Worm (Caenorhabditis elegans): ENCODE results near the gene F14F8.14.
A peak's percentile ranks its signal among the peaks of the same experiment; 100 is the strongest.

Gene F14F8.14

DNA sequence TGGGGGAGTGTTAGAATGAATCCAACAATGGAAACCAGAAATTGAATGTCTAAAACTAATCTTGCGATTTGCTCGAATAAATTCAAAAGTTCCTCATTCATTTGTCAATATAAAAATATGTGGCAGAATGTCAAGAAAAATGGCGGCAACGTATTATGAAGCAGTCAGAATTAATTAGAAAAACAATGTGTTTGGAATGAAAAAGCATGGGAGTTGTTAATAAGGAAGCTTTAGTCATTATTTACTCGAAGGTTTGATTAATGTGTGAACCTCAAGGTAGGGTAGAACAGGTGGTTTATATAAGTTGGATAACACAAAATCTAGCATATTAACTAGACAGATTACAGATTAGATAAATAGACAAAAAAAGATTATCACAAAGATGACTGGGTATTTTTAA, 28.3 kb downstream of the F14F8.14 start, which contains the start of gene srw-76:
srw-76 (minus strand) TSS at position 101 of the 400 bp plus-strand sequence.
- TF ChIP-seq pqm-1 (tag; optimal IDR thresholded peaks at IDR 0.05) (no peak), rbr-2 (tag; optimal IDR thresholded peaks at IDR 0.05) (no peak), ctbp-1 (GFP tag; IDR thresholded peaks at IDR 0.05) (no peak), nhr-111 (GFP tag; optimal IDR thresholded peaks at IDR 0.05) (no peak), Y105C5A.15 (GFP tag; IDR thresholded peaks at IDR 0.05) (no peak), nhr-77 (tag; optimal IDR thresholded peaks at IDR 0.05) (no peak), daf-12 (tag; optimal IDR thresholded peaks at IDR 0.05) (no peak), sdz-12 (GFP tag; optimal IDR thresholded peaks at IDR 0.05) (no peak), gei-8 (GFP tag; optimal IDR thresholded peaks at IDR 0.05) (no peak), daf-19 (GFP tag; conservative IDR thresholded peaks at IDR 0.05) (no peak), dmd-9 (GFP tag; IDR thresholded peaks at IDR 0.05) (no peak), mes-2 (tag; optimal IDR thresholded peaks at IDR 0.05; ENCODE audit: poor library complexity, severe bottlenecking) (no peak), mxl-2 (GFP tag; conservative IDR thresholded peaks at IDR 0.05) (no peak), hlh-30 (tag; optimal IDR thresholded peaks at IDR 0.05; ENCODE audit: insufficient read depth) (no peak), nhr-48 (tag; optimal IDR thresholded peaks at IDR 0.05) (no peak), tra-1 (GFP tag; IDR thresholded peaks at IDR 0.05) (no peak), ztf-7 (tag; optimal IDR thresholded peaks at IDR 0.05) (no peak), nhr-41 (GFP tag; IDR thresholded peaks at IDR 0.05) (no peak), F10B5.3 (tag; optimal IDR thresholded peaks at IDR 0.05) (no peak)

- no peak for TF ChIP-seq zfp-2 (tag; optimal IDR thresholded peaks at IDR 0.05)
- TF ChIP-seq madf-5 (GFP tag; IDR thresholded peaks at IDR 0.05) = no peak
- TF ChIP-seq skn-1 (tag; optimal IDR thresholded peaks at IDR 0.05) = no peak
- TF ChIP-seq Y48G9A.11 (GFP tag; IDR thresholded peaks at IDR 0.05) = no peak
- TF ChIP-seq F37D6.2 (tag; optimal IDR thresholded peaks at IDR 0.05) = no peak
Measured at ce11 chrV:16635911-16636310, 30.6 kb downstream of the F14F8.14 start, which contains the start of gene mltn-11. mltn-11 (plus strand) TSS chrV:16636186.

ce11 chrV:16629600-16629999, 36.9 kb downstream of the F14F8.14 start, which contains the start of gene srd-21:
srd-21 (plus strand) TSS chrV:16629900.
- TF ChIP-seq unc-62 (GFP tag; optimal IDR thresholded peaks at IDR 0.05 in 1 of 2) = peak in 1 of 2 experiments; percentile 27
- no peak for TF ChIP-seq unc-62 (tag; optimal IDR thresholded peaks at IDR 0.05)
- TF ChIP-seq ceh-62 (tag; optimal IDR thresholded peaks at IDR 0.05) = no peak
- TF ChIP-seq hif-1 (tag; optimal IDR thresholded peaks at IDR 0.05) = no peak
- no peak for TF ChIP-seq Y5F2A.4 (GFP tag; optimal IDR thresholded peaks at IDR 0.05)
- no peak for TF ChIP-seq zip-2 (tag; optimal IDR thresholded peaks at IDR 0.05)
- no peak for TF ChIP-seq gei-8 (GFP tag; optimal IDR thresholded peaks at IDR 0.05)
- TF ChIP-seq aha-1 (tag) = peak; percentile 58

- TF ChIP-seq nhr-41 (GFP tag; IDR thresholded peaks at IDR 0.05) (no peak), pqm-1 (tag; optimal IDR thresholded peaks at IDR 0.05) (no peak), nhr-111 (GFP tag; optimal IDR thresholded peaks at IDR 0.05) (no peak), unc-130 (GFP tag; optimal IDR thresholded peaks at IDR 0.05) (no peak), nhr-6 (tag; optimal IDR thresholded peaks at IDR 0.05) (no peak), lin-1 (GFP tag; IDR thresholded peaks at IDR 0.05) (no peak), nhr-77 (tag; optimal IDR thresholded peaks at IDR 0.05) (no peak), ceh-28 (tag; optimal IDR thresholded peaks at IDR 0.05) (no peak), egl-43 (GFP tag; IDR thresholded peaks at IDR 0.05) (no peak), ceh-44 (GFP tag; IDR thresholded peaks at IDR 0.05) (no peak), ama-1 (optimal IDR thresholded peaks at IDR 0.05) (no peak), dmd-6 (GFP tag; IDR thresholded peaks at IDR 0.05) (no peak), lin-13 (GFP tag; optimal IDR thresholded peaks at IDR 0.05) (no peak), F10B5.3 (tag; optimal IDR thresholded peaks at IDR 0.05) (no peak), tag-97 (GFP tag; IDR thresholded peaks at IDR 0.05) (no peak), madf-9 (GFP tag; conservative IDR thresholded peaks at IDR 0.05) (no peak), fos-1 (tag; optimal IDR thresholded peaks at IDR 0.05) (no peak), set-16 (GFP tag; IDR thresholded peaks at IDR 0.05) (no peak), mdt-29 (GFP tag; IDR thresholded peaks at IDR 0.05) (no peak), ceh-20 (GFP tag; IDR thresholded peaks at IDR 0.05) (no peak)
Measured at ce11 chrV:16628991-16629390, 37.6 kb downstream of the F14F8.14 start, which contains the start of gene W06G6.2. W06G6.2 (plus strand) TSS chrV:16629291.

Measured in whole organism, L4 larva.